Worm (Caenorhabditis elegans) whole organism, L1 larva: Measurements from ENCODE around the gene msp-38.

Experiments used
- F16B12.6 ChIP-seq: fragments of 150-350 bp; optimal IDR thresholded peaks from 2 replicates; lab custom pipeline; 2014; ENCODE audit warnings: missing biosample characterization, missing genetic modification characterization
- ama-1 ChIP-seq: fragments of 150-350 bp; optimal IDR thresholded peaks from 2 replicates; lab custom pipeline; 2014
- blmp-1 ChIP-seq: fragments of 150-350 bp; optimal IDR thresholded peaks from 2 replicates; lab custom pipeline; 2014; ENCODE audit warnings: missing biosample characterization, missing genetic modification characterization
- elt-2 ChIP-seq: sonication (generic microtip); optimal IDR thresholded peaks from 2 replicates; lab custom pipeline; 2016; ENCODE audit warnings: missing genetic modification characterization, mild to moderate bottlenecking, inconsistent platforms, missing compliant biosample characterization, missing genetic modification reagents
- nhr-11 ChIP-seq: fragments of 150-350 bp; optimal IDR thresholded peaks from 2 replicates; lab custom pipeline; 2014; ENCODE audit warnings: missing biosample characterization, missing genetic modification characterization
- snpc-4 ChIP-seq: fragments of 150-350 bp; optimal IDR thresholded peaks from 2 replicates; lab custom pipeline; 2014; ENCODE audit warnings: missing biosample characterization, missing genetic modification characterization
- sox-4 ChIP-seq: sonication (generic microtip); optimal IDR thresholded peaks from 2 replicates; lab custom pipeline; 2016; ENCODE audit warnings: missing genetic modification characterization, missing compliant biosample characterization
- unc-62 ChIP-seq: fragments of 150-350 bp; optimal IDR thresholded peaks from 2 replicates; lab custom pipeline; 2014; ENCODE audit warnings: missing biosample characterization, missing genetic modification reagents, missing genetic modification characterization
- unc-98 ChIP-seq: fragments of 200-800 bp; sonication (Bioruptor generic); IDR thresholded peaks from 2 replicates; pipeline ENCODE4 v1.3.6; 2022; ENCODE audit warnings: missing genetic modification characterization, missing compliant biosample characterization

DNA sequence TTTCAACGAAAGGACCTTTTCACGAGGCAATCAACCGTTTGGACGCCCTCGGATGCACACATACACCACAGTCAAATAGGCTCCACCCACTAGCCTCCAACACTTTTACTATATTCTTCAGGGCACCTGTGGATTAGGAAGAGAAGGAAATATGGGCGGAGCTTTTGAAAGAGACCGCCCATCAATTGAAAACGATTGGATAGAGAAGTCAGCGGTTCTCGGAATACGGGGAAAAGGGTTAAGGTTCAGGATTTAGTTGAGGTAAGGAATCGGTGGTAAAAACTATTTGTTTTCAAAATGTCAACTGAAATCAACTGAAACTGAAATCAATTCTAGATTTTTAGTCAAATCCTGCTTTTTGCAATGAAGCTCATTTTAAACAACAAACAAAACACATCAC is 33.1 kb downstream of the msp-38 start, which contains the start of gene egl-38:
- no peak for TF ChIP-seq snpc-4 (tag; lab: Kevin White, UChicago)
- TF ChIP-seq unc-62 (GFP tag; lab: Kevin White, UChicago) = no peak
- TF ChIP-seq sox-4 (tag; lab: Kevin White, UChicago) = no peak
- no peak for TF ChIP-seq unc-98
- TF ChIP-seq F16B12.6 (tag; lab: Kevin White, UChicago) = no peak
- no peak for TF ChIP-seq ama-1
- no peak for TF ChIP-seq blmp-1 (tag; lab: Kevin White, UChicago)
- TF ChIP-seq elt-2 (tag; lab: Kevin White, UChicago) = no peak
- TF ChIP-seq nhr-11 (tag; lab: Kevin White, UChicago) = no peak
